Fruit fly (Drosophila melanogaster) whole organism, embryonic: Measurements from ENCODE around the gene IKKbeta.

Experiments
- Bgb ChIP-seq: fragments of 200-800 bp; sonication (Bioruptor generic); IDR thresholded peaks from 2 replicates; pipeline ENCODE4 v1.3.6; 2022; ENCODE audit warnings: missing biosample characterization, missing genetic modification characterization; ENCODE audit not compliant: partially characterized antibody
- CG10543 ChIP-seq: fragments of 200-800 bp; sonication (Bioruptor generic); optimal IDR thresholded peaks from 3 replicates; lab custom pipeline; 2017; ENCODE audit warnings: missing biosample characterization, mild to moderate bottlenecking, missing genetic modification characterization, moderate library complexity
- CG12299 ChIP-seq: fragments of 200-800 bp; sonication (Bioruptor generic); optimal IDR thresholded peaks from 2 replicates; lab custom pipeline; 2018; ENCODE audit warnings: missing biosample characterization, mild to moderate bottlenecking, missing genetic modification characterization
- CG13296 ChIP-seq: fragments of 200-800 bp; sonication (Bioruptor generic); optimal IDR thresholded peaks from 3 replicates; lab custom pipeline; 2018; ENCODE audit warnings: missing biosample characterization, mild to moderate bottlenecking, missing genetic modification characterization
- CG13424 ChIP-seq: fragments of 200-800 bp; sonication (Bioruptor generic); optimal IDR thresholded peaks from 2 replicates; lab custom pipeline; 2019; ENCODE audit warnings: missing biosample characterization, mild to moderate bottlenecking, missing genetic modification characterization, moderate library complexity
- CG14710 ChIP-seq: fragments of 200-800 bp; sonication (Bioruptor generic); optimal IDR thresholded peaks from 3 replicates; lab custom pipeline; 2019; ENCODE audit warnings: missing biosample characterization, mild to moderate bottlenecking, missing genetic modification characterization, moderate library complexity
- CG17802 ChIP-seq: fragments of 200-800 bp; sonication (Bioruptor generic); optimal IDR thresholded peaks from 2 replicates; lab custom pipeline; 2018; ENCODE audit warnings: missing biosample characterization, mild to moderate bottlenecking, missing genetic modification characterization, moderate library complexity
- CG32532 ChIP-seq: fragments of 200-800 bp; sonication (Bioruptor generic); IDR thresholded peaks from 2 replicates; pipeline ENCODE4 v1.3.6; 2022; ENCODE audit warnings: missing biosample characterization, missing genetic modification characterization
- CG34376 ChIP-seq: fragments of 200-800 bp; sonication (Bioruptor generic); optimal IDR thresholded peaks from 2 replicates; lab custom pipeline; 2018; ENCODE audit warnings: missing biosample characterization, mild to moderate bottlenecking, missing genetic modification characterization
- CG4707 ChIP-seq: fragments of 200-800 bp; sonication (Bioruptor generic); optimal IDR thresholded peaks from 2 replicates; lab custom pipeline; 2018; ENCODE audit warnings: missing biosample characterization, mild to moderate bottlenecking, missing genetic modification characterization, moderate library complexity
- CG6654 ChIP-seq: fragments of 200-800 bp; sonication (Bioruptor generic); optimal IDR thresholded peaks from 2 replicates; lab custom pipeline; 2017; ENCODE audit warnings: missing biosample characterization, mild to moderate bottlenecking, missing genetic modification characterization
- CG6689 ChIP-seq: fragments of 200-800 bp; sonication (Bioruptor generic); IDR thresholded peaks from 2 replicates; pipeline ENCODE4 v1.3.6; 2022; ENCODE audit warnings: missing biosample characterization, missing genetic modification characterization
- CG7987 ChIP-seq: fragments of 200-800 bp; sonication (Bioruptor generic); optimal IDR thresholded peaks from 2 replicates; lab custom pipeline; 2018; ENCODE audit warnings: missing biosample characterization, mild to moderate bottlenecking, missing genetic modification characterization, moderate library complexity
- CG9609 ChIP-seq: fragments of 200-800 bp; sonication (Bioruptor generic); optimal IDR thresholded peaks from 3 replicates; lab custom pipeline; 2016; ENCODE audit warnings: missing biosample characterization, missing genetic modification characterization
- Dbx ChIP-seq: fragments of 200-800 bp; sonication (Bioruptor generic); IDR thresholded peaks from 3 replicates; pipeline ENCODE4 v1.3.6; 2022; ENCODE audit warnings: missing biosample characterization, missing genetic modification characterization
- Fer3 ChIP-seq: fragments of 200-800 bp; sonication (Bioruptor generic); optimal IDR thresholded peaks from 2 replicates; lab custom pipeline; 2018; ENCODE audit warnings: missing biosample characterization, mild to moderate bottlenecking, missing genetic modification characterization, moderate library complexity
- HLH54F ChIP-seq: fragments of 200-800 bp; sonication (Bioruptor generic); optimal IDR thresholded peaks from 3 replicates; lab custom pipeline; 2016; ENCODE audit warnings: missing biosample characterization, missing genetic modification characterization
- HmgZ ChIP-seq: fragments of 200-800 bp; sonication (Bioruptor generic); optimal IDR thresholded peaks from 2 replicates; lab custom pipeline; 2018; ENCODE audit warnings: missing biosample characterization, mild to moderate bottlenecking, missing genetic modification characterization
- Med ChIP-seq: fragments of 200-800 bp; sonication (Bioruptor generic); peaks from one replicate; lab custom pipeline; 2016; ENCODE audit warnings: missing biosample characterization, missing genetic modification characterization, mild to moderate bottlenecking, inconsistent platforms, moderate library complexity
- NK7.1 ChIP-seq: fragments of 200-800 bp; sonication (Bioruptor generic); optimal IDR thresholded peaks from 3 replicates; lab custom pipeline; 2016; ENCODE audit warnings: missing biosample characterization, missing genetic modification characterization
- Opbp ChIP-seq: fragments of 200-800 bp; sonication (Bioruptor generic); IDR thresholded peaks from 3 replicates; pipeline ENCODE4 v1.3.6; 2022; ENCODE audit warnings: missing biosample characterization, missing genetic modification characterization; ENCODE audit not compliant: partially characterized antibody
- Pdp1 ChIP-seq, 2 experiments: fragments of 200-800 bp; sonication (Bioruptor generic); optimal IDR thresholded peaks; 3 replicates each; lab custom pipeline; 2016; ENCODE audit warnings: missing biosample characterization in 2 of 2, missing genetic modification characterization in 2 of 2, mild to moderate bottlenecking in 1 of 2, moderate library complexity in 1 of 2
- Rfx ChIP-seq: fragments of 200-800 bp; sonication (Bioruptor generic); IDR thresholded peaks from 2 replicates; pipeline ENCODE4 v1.3.6; 2022; ENCODE audit warnings: missing biosample characterization, missing genetic modification characterization
- Side ChIP-seq: fragments of 200-800 bp; sonication (Bioruptor generic); optimal IDR thresholded peaks from 2 replicates; lab custom pipeline; 2016; ENCODE audit warnings: missing biosample characterization, missing genetic modification characterization
- Sry-β ChIP-seq: fragments of 200-800 bp; sonication (Bioruptor generic); optimal IDR thresholded peaks from 2 replicates; lab custom pipeline; 2018; ENCODE audit warnings: missing biosample characterization, mild to moderate bottlenecking, missing genetic modification characterization, moderate library complexity
- bbx ChIP-seq: fragments of 200-800 bp; sonication (Bioruptor generic); IDR thresholded peaks from 2 replicates; pipeline ENCODE4 v1.3.6; 2022; ENCODE audit warnings: missing biosample characterization, missing genetic modification characterization; ENCODE audit not compliant: partially characterized antibody
- bsh ChIP-seq, 2 experiments: fragments of 200-800 bp; sonication (Bioruptor generic); optimal IDR thresholded peaks; 2 replicates each; lab custom pipeline; 2017 to 2018; ENCODE audit warnings: mild to moderate bottlenecking in 2 of 2, missing biosample characterization in 2 of 2, missing genetic modification characterization in 2 of 2, moderate library complexity in 1 of 2
- caup ChIP-seq: fragments of 200-800 bp; sonication (Bioruptor generic); optimal IDR thresholded peaks from 3 replicates; lab custom pipeline; 2017; ENCODE audit warnings: missing biosample characterization, mild to moderate bottlenecking, missing genetic modification characterization, moderate library complexity; ENCODE audit not compliant: severe bottlenecking
- chif ChIP-seq, 2 experiments: fragments of 200-800 bp; sonication (Bioruptor generic); optimal IDR thresholded peaks; 3 replicates each; lab custom pipeline; 2016; ENCODE audit warnings: missing biosample characterization in 2 of 2, missing genetic modification characterization in 2 of 2
- chinmo ChIP-seq: fragments of 200-800 bp; sonication (Bioruptor generic); IDR thresholded peaks from 4 replicates; pipeline ENCODE4 v1.3.6; 2022; ENCODE audit warnings: missing biosample characterization, missing genetic modification characterization; ENCODE audit not compliant: partially characterized antibody
- en ChIP-seq: fragments of 200-800 bp; sonication (Bioruptor generic); optimal IDR thresholded peaks from 2 replicates; lab custom pipeline; 2016; ENCODE audit warnings: missing biosample characterization, missing genetic modification characterization
- gcm2 ChIP-seq: fragments of 200-800 bp; sonication (Bioruptor generic); optimal IDR thresholded peaks from 2 replicates; lab custom pipeline; 2016; ENCODE audit warnings: missing biosample characterization, missing genetic modification characterization
- insv ChIP-seq, 2 experiments: fragments of 200-800 bp; sonication (Bioruptor generic); optimal IDR thresholded peaks; 3 replicates each; lab custom pipeline; 2016 to 2018; ENCODE audit warnings: missing biosample characterization in 2 of 2, missing genetic modification characterization in 2 of 2
- pan ChIP-seq, 4 experiments: fragments of >200 bp in 3 of 4; fragments of 200-800 bp in 1 of 4; sonication (Bioruptor generic) in 1 of 4; optimal IDR thresholded peaks in 3 of 4; IDR thresholded peaks in 1 of 4; 2 replicates each; pipeline versions ENCODE4 v1.3.6 to Lab custom; 2017 to 2022; ENCODE audit warnings: missing biosample characterization in 2 of 4, missing genetic modification characterization in 2 of 4, mixed read lengths in 1 of 4
- pho ChIP-seq: fragments of 200-800 bp; sonication (Bioruptor generic); optimal IDR thresholded peaks from 2 replicates; lab custom pipeline; 2016; ENCODE audit warnings: missing biosample characterization, missing genetic modification characterization
- ranshi ChIP-seq: fragments of 200-800 bp; sonication (Bioruptor generic); IDR thresholded peaks from 2 replicates; pipeline ENCODE4 v1.3.6; 2022; ENCODE audit warnings: missing biosample characterization, missing genetic modification characterization
- sima ChIP-seq: fragments of 200-800 bp; sonication (Bioruptor generic); optimal IDR thresholded peaks from 2 replicates; lab custom pipeline; 2016; ENCODE audit warnings: missing biosample characterization, missing genetic modification characterization
- slou ChIP-seq: fragments of 200-800 bp; sonication (Bioruptor generic); optimal IDR thresholded peaks from 3 replicates; lab custom pipeline; 2016; ENCODE audit warnings: missing biosample characterization, missing genetic modification characterization
- slp2 ChIP-seq: fragments of 200-800 bp; sonication (Bioruptor generic); optimal IDR thresholded peaks from 2 replicates; lab custom pipeline; 2016; ENCODE audit warnings: missing biosample characterization, missing genetic modification characterization
- sob ChIP-seq: fragments of 200-800 bp; sonication (Bioruptor generic); IDR thresholded peaks from 2 replicates; pipeline ENCODE4 v1.3.6; 2022; ENCODE audit warnings: missing biosample characterization, missing genetic modification characterization
- sug ChIP-seq: fragments of 200-800 bp; optimal IDR thresholded peaks from 2 replicates; lab custom pipeline; 2019; ENCODE audit warnings: missing biosample characterization, mild to moderate bottlenecking, missing genetic modification characterization, moderate library complexity
- tna ChIP-seq: fragments of 200-800 bp; sonication (Bioruptor generic); IDR thresholded peaks from 2 replicates; pipeline ENCODE4 v1.3.6; 2022; ENCODE audit warnings: missing biosample characterization, missing genetic modification characterization; ENCODE audit not compliant: partially characterized antibody
- usp ChIP-seq: fragments of >200 bp; optimal IDR thresholded peaks from 2 replicates; lab custom pipeline; 2017; ENCODE audit warnings: missing biosample characterization, missing genetic modification characterization
- vnd ChIP-seq: fragments of 200-800 bp; sonication (Bioruptor generic); IDR thresholded peaks from 3 replicates; pipeline ENCODE4 v1.3.6; 2022; ENCODE audit warnings: missing biosample characterization, missing genetic modification characterization; ENCODE audit not compliant: partially characterized antibody
- zen ChIP-seq: fragments of 200-800 bp; sonication (Bioruptor generic); optimal IDR thresholded peaks from 3 replicates; lab custom pipeline; 2018; ENCODE audit warnings: missing biosample characterization, mild to moderate bottlenecking, missing genetic modification characterization, moderate library complexity
- zfh2 ChIP-seq: fragments of 200-800 bp; sonication (Bioruptor generic); optimal IDR thresholded peaks from 2 replicates; lab custom pipeline; 2016; ENCODE audit warnings: missing biosample characterization, missing genetic modification characterization

The IKKbeta gene

DNA sequence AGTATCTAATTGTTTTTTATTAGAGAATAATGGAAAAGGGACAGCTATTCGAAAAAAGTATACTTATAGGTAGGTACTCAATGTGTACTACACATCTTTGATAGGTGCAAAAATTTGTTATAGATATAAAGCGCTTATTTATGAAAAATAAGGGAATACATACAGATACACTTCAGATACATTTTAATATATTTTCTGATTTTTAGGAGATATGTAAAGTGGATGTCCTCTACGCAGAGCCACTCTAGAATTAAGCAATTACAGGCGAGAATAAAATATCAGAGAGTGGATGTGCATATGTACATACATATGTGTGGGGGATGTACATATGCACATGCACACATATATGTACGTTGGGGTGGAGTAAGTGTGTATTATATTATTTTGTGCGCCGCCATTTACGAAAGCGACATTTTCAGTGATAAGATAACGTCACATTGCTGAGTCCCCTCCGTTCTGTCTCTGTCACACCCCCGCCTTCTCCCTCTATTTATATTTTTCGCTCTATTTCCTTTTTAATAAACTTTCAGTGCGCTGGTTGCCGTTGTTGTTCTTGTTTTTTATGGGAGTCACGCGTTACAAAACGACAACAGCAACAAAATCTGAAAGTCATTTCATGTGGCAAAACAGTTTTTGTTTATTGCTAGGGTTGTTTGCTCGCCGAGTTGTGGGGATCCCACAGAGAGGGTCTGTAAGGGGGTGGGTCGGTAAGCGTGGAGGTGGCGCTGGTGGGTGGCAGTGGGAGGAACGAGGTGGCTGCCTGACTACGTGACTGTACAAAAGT, 44.3 kb downstream of the IKKbeta start (continued):
- no peak for TF ChIP-seq CG4707 (GFP tag; lab: Kevin White, UChicago)
- no peak for TF ChIP-seq pan (optimal IDR thresholded peaks at IDR 0.05; lab: Kevin White, UChicago)
- no peak for TF ChIP-seq pan (GFP tag; optimal IDR thresholded peaks at IDR 0.05 in 1 of 2, IDR thresholded peaks at IDR 0.05 in 1 of 2)
- peak; percentile 97 for TF ChIP-seq CG10543 (GFP tag; lab: Kevin White, UChicago)
- no peak for TF ChIP-seq pho (GFP tag; lab: Kevin White, UChicago)
- peak in 1 of 2 experiments; percentile 67 for TF ChIP-seq Pdp1 (GFP tag; optimal IDR thresholded peaks at IDR 0.05; lab: Kevin White, UChicago)
- no peak for TF ChIP-seq HLH54F (GFP tag; lab: Kevin White, UChicago)
- TF ChIP-seq Bgb (GFP tag; lab: Robert Waterston, UW), result peak; percentile 32; the same call in 1 of the 2 replicates
- peak; percentile 81 for TF ChIP-seq CG34376
- TF ChIP-seq gcm2, result peak; percentile 8
- TF ChIP-seq Med (GFP tag; lab: Kevin White, UChicago), result peak; percentile 85
- no peak for TF ChIP-seq bbx (GFP tag; lab: Robert Waterston, UW)
- peak; percentile 66 for TF ChIP-seq caup (GFP tag; lab: Kevin White, UChicago)
- peak; percentile 67 for TF ChIP-seq CG13296
- no peak for TF ChIP-seq CG12299
- peak; percentile 75; the same call in 2 of the 4 replicates for TF ChIP-seq chinmo (GFP tag; lab: Robert Waterston, UW)
- TF ChIP-seq slp2 (GFP tag; lab: Kevin White, UChicago), result no peak
- peak; percentile 21 for TF ChIP-seq CG13424
- no peak for TF ChIP-seq en
- TF ChIP-seq Fer3 (tag; lab: Kevin White, UChicago), result peak; percentile 1
- TF ChIP-seq Opbp (GFP tag; lab: Robert Waterston, UW), result no peak
- TF ChIP-seq CG7987 (GFP tag; lab: Kevin White, UChicago), result peak; percentile 65
- TF ChIP-seq slou (GFP tag; lab: Kevin White, UChicago), result no peak
- TF ChIP-seq NK7.1, result no peak
- peak; percentile 39; the same call in 1 of the 2 replicates for TF ChIP-seq Rfx (GFP tag; lab: Robert Waterston, UW)
- 0 out of 2 replicates have a peak, but pooled peaks have one; percentile 18 for TF ChIP-seq ranshi (GFP tag; lab: Robert Waterston, UW)
- no peak for TF ChIP-seq bsh (GFP tag; optimal IDR thresholded peaks at IDR 0.05; lab: Kevin White, UChicago)
- no peak for TF ChIP-seq Sry-β (GFP tag; lab: Kevin White, UChicago)
- no peak for TF ChIP-seq chif (GFP tag; optimal IDR thresholded peaks at IDR 0.05; lab: Kevin White, UChicago)
- TF ChIP-seq zen (tag; lab: Kevin White, UChicago), result no peak
- no peak for TF ChIP-seq zfh2 (GFP tag; lab: Kevin White, UChicago)
- no peak for TF ChIP-seq CG6654 (GFP tag; lab: Kevin White, UChicago)
- peak; percentile 50; the same call in 1 of the 2 replicates for TF ChIP-seq CG32532 (GFP tag; lab: Robert Waterston, UW)
- no peak for TF ChIP-seq CG6689 (GFP tag; lab: Robert Waterston, UW)
- TF ChIP-seq Side (GFP tag; lab: Kevin White, UChicago), result no peak
- peak; percentile 22; the same call in 1 of the 2 replicates for TF ChIP-seq sob (GFP tag; lab: Robert Waterston, UW)
- no peak for TF ChIP-seq usp (GFP tag; lab: Kevin White, UChicago)
- peak in 1 of 2 experiments; percentile 6 for TF ChIP-seq insv (GFP tag; optimal IDR thresholded peaks at IDR 0.05; lab: Kevin White, UChicago)
- TF ChIP-seq sima, result no peak
- no peak for TF ChIP-seq CG9609 (GFP tag; lab: Kevin White, UChicago)
- TF ChIP-seq tna, result no peak
- peak; percentile 95 for TF ChIP-seq sug
- peak; percentile 72 for TF ChIP-seq HmgZ (tag; lab: Kevin White, UChicago)
- TF ChIP-seq CG14710 (tag; lab: Kevin White, UChicago), result no peak
- 0 out of 3 replicates have a peak, but pooled peaks have one; percentile 7 for TF ChIP-seq Dbx (GFP tag; lab: Robert Waterston, UW)
- no peak for TF ChIP-seq CG17802 (tag; lab: Kevin White, UChicago)
- TF ChIP-seq vnd (GFP tag; lab: Robert Waterston, UW), result 0 out of 3 replicates have a peak, but pooled peaks have one; percentile 49
